Fruit fly (Drosophila melanogaster): ENCODE measurements around the gene dos.

The dos gene

DNA sequence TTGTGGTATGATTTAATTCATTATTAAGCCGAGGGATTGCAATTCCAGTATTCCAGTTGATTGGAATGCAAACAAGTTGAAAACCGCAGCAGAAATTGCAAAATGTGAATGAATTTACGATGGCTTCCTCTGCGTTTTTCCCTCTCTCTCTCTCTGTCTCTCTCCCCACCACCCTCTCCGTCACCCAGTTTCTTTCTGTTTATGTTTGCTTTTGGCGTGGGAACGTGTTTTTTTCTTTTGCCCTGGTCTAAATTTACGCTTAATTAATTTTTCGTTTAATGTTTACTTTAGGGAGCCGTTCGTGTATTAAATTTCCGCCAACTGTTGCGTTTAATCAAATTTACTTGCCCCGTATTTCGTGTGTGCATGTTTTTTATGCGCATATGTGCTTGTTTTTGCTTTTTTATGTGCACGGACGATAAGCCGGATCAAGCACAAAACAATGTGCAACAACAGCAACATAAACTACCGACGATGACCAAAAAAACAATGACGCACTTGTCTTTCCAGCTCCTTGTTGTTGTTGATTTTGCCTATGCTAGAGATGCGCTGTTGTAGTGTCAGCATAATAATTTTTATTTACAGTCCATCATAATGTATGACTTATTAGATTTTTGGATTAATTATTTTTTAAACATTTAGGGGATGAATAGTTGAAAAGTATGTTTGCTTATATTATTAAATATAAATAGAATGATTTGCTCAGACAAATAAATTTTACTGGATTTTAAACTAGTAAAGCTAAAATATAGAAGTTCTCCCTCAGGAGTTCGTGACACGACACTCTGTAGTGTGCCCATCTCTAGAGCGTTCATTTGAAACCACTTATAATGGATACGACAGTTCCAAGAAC is 923 bp downstream of the dos start (continued):
- TF ChIP-seq tio (GFP tag; optimal IDR thresholded peaks at IDR 0.05) (peak; percentile 79), crc (GFP tag; optimal IDR thresholded peaks at IDR 0.05) (no peak), jumu (GFP tag; optimal IDR thresholded peaks at IDR 0.05) (no peak), dysf (GFP tag; IDR thresholded peaks at IDR 0.05) (peak; percentile 55; the same call in 1 of the 3 replicates), CTCF (GFP tag; optimal IDR thresholded peaks at IDR 0.05) (peak; percentile 8), CG11560 (tag; IDR thresholded peaks at IDR 0.05) (no peak), Awh (GFP tag; IDR thresholded peaks at IDR 0.05) (peak; percentile 6; the same call in 1 of the 2 replicates), Med (GFP tag) (peak; percentile 45), Hr78 (GFP tag; optimal IDR thresholded peaks at IDR 0.05) (peak in 1 of 2 experiments; percentile 48), CG34224 (GFP tag; IDR thresholded peaks at IDR 0.05; ENCODE audit: partially characterized antibody) (peak; percentile 78), CHES-1-like (GFP tag; optimal IDR thresholded peaks at IDR 0.05) (no peak), MBD-R2 (GFP tag; IDR thresholded peaks at IDR 0.05) (peak; percentile 33; the same call in 1 of the 2 replicates), NC2α (GFP tag; optimal IDR thresholded peaks at IDR 0.05) (no peak), ase (GFP tag; IDR thresholded peaks at IDR 0.05) (no peak), Meics (GFP tag; optimal IDR thresholded peaks at IDR 0.05) (peak; percentile 78), CG18599 (GFP tag; optimal IDR thresholded peaks at IDR 0.05) (peak; percentile 79), shn (GFP tag; optimal IDR thresholded peaks at IDR 0.05) (peak; percentile 14), inv (GFP tag; IDR thresholded peaks at IDR 0.05; ENCODE audit: partially characterized antibody) (peak; percentile 64), CG1024 (GFP tag; IDR thresholded peaks at IDR 0.05) (0 out of 2 replicates have a peak, but pooled peaks have one; percentile 44), Max (GFP tag; optimal IDR thresholded peaks at IDR 0.05) (peak; percentile 62), Myb (GFP tag; optimal IDR thresholded peaks at IDR 0.05) (no peak), Mrtf (GFP tag; IDR thresholded peaks at IDR 0.05) (no peak), Hand (GFP tag; optimal IDR thresholded peaks at IDR 0.05) (peak; percentile 68), zf30C (GFP tag; optimal IDR thresholded peaks at IDR 0.05) (no peak), CG34422 (GFP tag; IDR thresholded peaks at IDR 0.05) (peak; percentile 67), dan (GFP tag; IDR thresholded peaks at IDR 0.05) (no peak), CG4707 (GFP tag; optimal IDR thresholded peaks at IDR 0.05) (no peak), Fer2 (tag; optimal IDR thresholded peaks at IDR 0.05) (peak; percentile 64), CG17359 (tag; optimal IDR thresholded peaks at IDR 0.05) (peak; percentile 80), CG11093 (GFP tag; IDR thresholded peaks at IDR 0.05) (peak; percentile 64), CG11247 (GFP tag; IDR thresholded peaks at IDR 0.05) (peak; percentile 18; the same call in 1 of the 2 replicates), Lim3 (GFP tag; IDR thresholded peaks at IDR 0.05) (no peak), CG33213 (GFP tag; optimal IDR thresholded peaks at IDR 0.05) (no peak), her (GFP tag; optimal IDR thresholded peaks at IDR 0.05) (no peak), CG9797 (GFP tag; optimal IDR thresholded peaks at IDR 0.05) (no peak), gt (GFP tag; IDR thresholded peaks at IDR 0.05) (no peak), CG6175 (GFP tag; IDR thresholded peaks at IDR 0.05) (no peak), Ravus (GFP tag; IDR thresholded peaks at IDR 0.05) (no peak), Fer1 (GFP tag; optimal IDR thresholded peaks at IDR 0.05) (peak; percentile 77), MESR4 (GFP tag; optimal IDR thresholded peaks at IDR 0.05) (no peak), CG7928 (GFP tag; optimal IDR thresholded peaks at IDR 0.05) (peak; percentile 44), aop (GFP tag; IDR thresholded peaks at IDR 0.05) (peak; percentile 61; the same call in 1 of the 2 replicates), insv (GFP tag; optimal IDR thresholded peaks at IDR 0.05) (peak in 1 of 2 experiments; percentile 52), gro (GFP tag; optimal IDR thresholded peaks at IDR 0.05) (no peak), CG17912 (GFP tag; optimal IDR thresholded peaks at IDR 0.05) (no peak), dimm (GFP tag; IDR thresholded peaks at IDR 0.05) (0 out of 2 replicates have a peak, but pooled peaks have one; percentile 37), CG8478 (optimal IDR thresholded peaks at IDR 0.05) (no peak), CG3726 (GFP tag; IDR thresholded peaks at IDR 0.05) (no peak), cas (GFP tag; IDR thresholded peaks at IDR 0.05) (0 out of 2 replicates have a peak, but pooled peaks have one; percentile 45), Gsc (GFP tag; IDR thresholded peaks at IDR 0.05) (no peak)
